Fruit fly (Drosophila melanogaster): ENCODE data around the gene CG5245.

The CG5245 gene

dm6 chr3R:12449617-12450242 is 20.4 kb downstream of the CG5245 start (continued):
- TF ChIP-seq CG12071 (GFP tag; optimal IDR thresholded peaks at IDR 0.05) (peak; percentile 18), sr (GFP tag; IDR thresholded peaks at IDR 0.05) (peak; percentile 76; the same call in 2 of the 3 replicates), CG8281 (tag; optimal IDR thresholded peaks at IDR 0.05) (peak; percentile 1), CG8478 (optimal IDR thresholded peaks at IDR 0.05) (peak; percentile 19), zf30C (GFP tag; optimal IDR thresholded peaks at IDR 0.05) (peak; percentile 72), Trl (optimal IDR thresholded peaks at IDR 0.05) (peak; percentile 35 to 58), Trl (GFP tag; optimal IDR thresholded peaks at IDR 0.05) (no peak), CG1832 (GFP tag; optimal IDR thresholded peaks at IDR 0.05) (peak; percentile 15), chn (GFP tag; optimal IDR thresholded peaks at IDR 0.05) (peak; percentile 49), Med (GFP tag) (peak; percentile 75), Opbp (GFP tag; IDR thresholded peaks at IDR 0.05; ENCODE audit: partially characterized antibody) (0 out of 3 replicates have a peak, but pooled peaks have one; percentile 25), otp (GFP tag; IDR thresholded peaks at IDR 0.05) (0 out of 3 replicates have a peak, but pooled peaks have one; percentile 3), CG32767 (GFP tag; IDR thresholded peaks at IDR 0.05) (peak; percentile 46; the same call in 1 of the 2 replicates), exex (tag; optimal IDR thresholded peaks at IDR 0.05) (peak; percentile 10), CG2199 (GFP tag; IDR thresholded peaks at IDR 0.05) (0 out of 3 replicates have a peak, but pooled peaks have one; percentile 32), CG5953 (GFP tag; IDR thresholded peaks at IDR 0.05) (0 out of 2 replicates have a peak, but pooled peaks have one; percentile 19), cg (GFP tag; optimal IDR thresholded peaks at IDR 0.05) (peak; percentile 33), CG1529 (GFP tag; optimal IDR thresholded peaks at IDR 0.05) (no peak), sens (GFP tag) (peak; percentile 56), gsb-n (tag; optimal IDR thresholded peaks at IDR 0.05) (no peak), sob (GFP tag; IDR thresholded peaks at IDR 0.05) (0 out of 2 replicates have a peak, but pooled peaks have one; percentile 21), row (GFP tag; IDR thresholded peaks at IDR 0.05) (peak; percentile 14; the same call in 1 of the 3 replicates)

DNA sequence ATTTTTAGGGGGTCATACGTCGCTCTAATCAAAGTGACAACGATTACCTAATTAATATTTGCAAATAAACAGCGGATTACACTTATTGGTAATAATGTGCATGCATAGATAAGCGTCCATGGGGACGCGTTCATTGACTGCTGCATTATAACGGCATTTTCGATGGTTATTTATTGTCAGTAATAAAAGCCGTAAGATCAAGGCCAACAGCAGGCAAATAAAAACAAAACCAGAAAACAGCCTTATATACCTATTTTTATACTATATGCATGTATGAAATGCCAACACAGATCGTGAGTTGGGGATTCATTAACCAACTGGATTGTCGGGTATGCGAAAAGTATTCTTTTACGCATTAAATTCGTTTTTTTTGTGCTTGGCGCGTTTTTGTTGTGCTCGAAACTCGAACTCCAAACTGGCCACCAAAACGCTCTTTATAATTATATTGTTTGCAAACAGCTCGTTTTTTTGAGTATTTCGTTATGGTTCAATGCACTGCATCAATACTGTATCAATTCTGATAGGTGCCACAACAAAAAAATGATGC is 21.4 kb downstream of the CG5245 start:
- no peak for TF ChIP-seq CG2875 (GFP tag; optimal IDR thresholded peaks at IDR 0.05)
- TF ChIP-seq sd (tag; optimal IDR thresholded peaks at IDR 0.05), result peak; percentile 30
- TF ChIP-seq CG13894 (tag; optimal IDR thresholded peaks at IDR 0.05), result peak; percentile 58
- peak in 1 of 2 experiments; percentile 28 for TF ChIP-seq Pdp1 (GFP tag; optimal IDR thresholded peaks at IDR 0.05)
- TF ChIP-seq zf30C (GFP tag; optimal IDR thresholded peaks at IDR 0.05), result no peak
- TF ChIP-seq CG14014 (GFP tag; IDR thresholded peaks at IDR 0.05), result no peak
- peak; percentile 40 for TF ChIP-seq abd-A (tag; optimal IDR thresholded peaks at IDR 0.05)
- no peak for TF ChIP-seq CG10366 (GFP tag; IDR thresholded peaks at IDR 0.05)
- peak; percentile 83; the same call in 2 of the 4 replicates for TF ChIP-seq chinmo (GFP tag; IDR thresholded peaks at IDR 0.05; ENCODE audit: partially characterized antibody)
- no peak for TF ChIP-seq pnt (GFP tag; optimal IDR thresholded peaks at IDR 0.05)

dm6 chr3R:12451376-12451775 is 22.0 kb downstream of the CG5245 start:
- TF ChIP-seq CG34376 (GFP tag; optimal IDR thresholded peaks at IDR 0.05), result no peak
- TF ChIP-seq Meics (GFP tag; optimal IDR thresholded peaks at IDR 0.05), result peak; percentile 12
- TF ChIP-seq lab (GFP tag; optimal IDR thresholded peaks at IDR 0.05), result no peak
- no peak for TF ChIP-seq dan (GFP tag; IDR thresholded peaks at IDR 0.05)
- peak; percentile 26; the same call in 1 of the 2 replicates for TF ChIP-seq vvl (GFP tag; IDR thresholded peaks at IDR 0.05)
- peak; percentile 35; the same call in 1 of the 2 replicates for TF ChIP-seq ap (GFP tag; IDR thresholded peaks at IDR 0.05)
- TF ChIP-seq CG7271 (tag; optimal IDR thresholded peaks at IDR 0.05), result no peak
- TF ChIP-seq CG13424 (tag; optimal IDR thresholded peaks at IDR 0.05), result peak; percentile 51
- peak in 1 of 2 experiments; percentile 77 for TF ChIP-seq Hr51 (GFP tag; optimal IDR thresholded peaks at IDR 0.05)
- no peak for TF ChIP-seq CG1792 (GFP tag; optimal IDR thresholded peaks at IDR 0.05)
- TF ChIP-seq CkIIα-i1 (GFP tag; IDR thresholded peaks at IDR 0.05), result no peak
- TF ChIP-seq Fer3 (tag; optimal IDR thresholded peaks at IDR 0.05), result peak; percentile 48
- TF ChIP-seq tll (GFP tag; optimal IDR thresholded peaks at IDR 0.05), result no peak
- 0 out of 3 replicates have a peak, but pooled peaks have one; percentile 7 for TF ChIP-seq CG7357 (GFP tag; IDR thresholded peaks at IDR 0.05)
- peak; percentile 4 for TF ChIP-seq CG12744 (GFP tag; optimal IDR thresholded peaks at IDR 0.05)
- TF ChIP-seq NFAT (GFP tag; IDR thresholded peaks at IDR 0.05), result no peak
- TF ChIP-seq unc-4 (GFP tag; IDR thresholded peaks at IDR 0.05; ENCODE audit: partially characterized antibody), result no peak

Data from whole organism, embryonic.